Fruit fly (Drosophila melanogaster) whole organism, prepupa: ENCODE measurements around the gene Ubi-p5E.

Experiments used
- Blimp-1 ChIP-seq: fragments of 200-800 bp; sonication (Bioruptor generic); optimal IDR thresholded peaks from 3 replicates; lab custom pipeline; 2017; ENCODE audit warnings: missing biosample characterization, missing genetic modification characterization, mild to moderate bottlenecking, moderate library complexity, missing genetic modification reagents
- CG11762 ChIP-seq: fragments of 200-800 bp; sonication (Bioruptor generic); optimal IDR thresholded peaks from 3 replicates; lab custom pipeline; 2016; ENCODE audit warnings: missing biosample characterization, missing genetic modification characterization; ENCODE audit not compliant: insufficient read depth
- CG11902 ChIP-seq: fragments of 200-800 bp; sonication (Bioruptor generic); optimal IDR thresholded peaks from 3 replicates; lab custom pipeline; 2016; ENCODE audit warnings: missing biosample characterization, missing genetic modification characterization
- CG15336 ChIP-seq: fragments of 200-800 bp; sonication (Bioruptor generic); IDR thresholded peaks from 2 replicates; pipeline ENCODE4 v1.3.6; 2022; ENCODE audit warnings: missing biosample characterization, missing genetic modification characterization
- CG1621 ChIP-seq: fragments of 200-800 bp; sonication (Bioruptor generic); optimal IDR thresholded peaks from 3 replicates; lab custom pipeline; 2018; ENCODE audit warnings: missing biosample characterization, mild to moderate bottlenecking, missing genetic modification characterization
- CG16779 ChIP-seq: fragments of 200-800 bp; sonication (Bioruptor generic); optimal IDR thresholded peaks from 3 replicates; lab custom pipeline; 2017; ENCODE audit warnings: missing biosample characterization, mild to moderate bottlenecking, missing genetic modification characterization
- CG3032 ChIP-seq: fragments of 200-800 bp; optimal IDR thresholded peaks from 2 replicates; lab custom pipeline; 2019; ENCODE audit warnings: missing biosample characterization, mild to moderate bottlenecking, missing genetic modification characterization, moderate library complexity
- CG31627 ChIP-seq: fragments of 200-800 bp; sonication (Bioruptor generic); optimal IDR thresholded peaks from 3 replicates; lab custom pipeline; 2016; ENCODE audit warnings: missing biosample characterization, missing genetic modification characterization
- CG32006 ChIP-seq: fragments of 200-800 bp; sonication (Bioruptor generic); optimal IDR thresholded peaks from 3 replicates; lab custom pipeline; 2017; ENCODE audit warnings: missing biosample characterization, mild to moderate bottlenecking, missing genetic modification characterization
- CG34406 ChIP-seq: fragments of 200-800 bp; sonication (Bioruptor generic); optimal IDR thresholded peaks from 3 replicates; lab custom pipeline; 2016; ENCODE audit warnings: missing biosample characterization, missing genetic modification characterization
- CG3919 ChIP-seq: fragments of 200-800 bp; sonication (Bioruptor generic); optimal IDR thresholded peaks from 3 replicates; lab custom pipeline; 2016; ENCODE audit warnings: missing biosample characterization, missing genetic modification characterization
- CG4318 ChIP-seq: fragments of 200-800 bp; sonication (Bioruptor generic); optimal IDR thresholded peaks from 3 replicates; lab custom pipeline; 2017; ENCODE audit warnings: missing biosample characterization, mild to moderate bottlenecking, missing genetic modification characterization
- CG6163 ChIP-seq: fragments of 200-800 bp; sonication (Bioruptor generic); IDR thresholded peaks from 3 replicates; pipeline ENCODE4 v1.3.6; 2022; ENCODE audit warnings: missing biosample characterization, missing genetic modification characterization
- CG6276 ChIP-seq: fragments of 200-800 bp; sonication (Bioruptor generic); optimal IDR thresholded peaks from 2 replicates; lab custom pipeline; 2017; ENCODE audit warnings: missing biosample characterization, mild to moderate bottlenecking, missing genetic modification characterization
- CG8119 ChIP-seq: fragments of 200-800 bp; sonication (Bioruptor generic); IDR thresholded peaks from 3 replicates; pipeline ENCODE4 v1.3.6; 2022; ENCODE audit warnings: missing biosample characterization, missing genetic modification characterization
- CG8319 ChIP-seq: fragments of 200-800 bp; sonication (Bioruptor generic); optimal IDR thresholded peaks from 3 replicates; lab custom pipeline; 2016; ENCODE audit warnings: missing biosample characterization, missing genetic modification characterization
- CG8632 ChIP-seq: fragments of 200-800 bp; sonication (Bioruptor generic); optimal IDR thresholded peaks from 3 replicates; lab custom pipeline; 2016; ENCODE audit warnings: missing biosample characterization, missing genetic modification characterization
- Eip78C ChIP-seq: fragments of 200-800 bp; sonication (Bioruptor generic); peaks from one replicate; lab custom pipeline; 2016; ENCODE audit warnings: missing biosample characterization, missing genetic modification characterization
- Eip93F ChIP-seq: fragments of 200-800 bp; sonication (Bioruptor generic); optimal IDR thresholded peaks from 2 replicates; lab custom pipeline; 2016; ENCODE audit warnings: missing biosample characterization, mild to moderate bottlenecking, missing genetic modification characterization
- Ets96B ChIP-seq: fragments of 200-800 bp; optimal IDR thresholded peaks from 2 replicates; lab custom pipeline; 2019; ENCODE audit warnings: missing biosample characterization, mild to moderate bottlenecking, missing genetic modification characterization, moderate library complexity
- Gug ChIP-seq: fragments of 200-800 bp; sonication (Bioruptor generic); IDR thresholded peaks from 2 replicates; pipeline ENCODE4 v1.3.6; 2022; ENCODE audit warnings: missing biosample characterization, missing genetic modification characterization
- Hr38 ChIP-seq: sonication (Bioruptor generic); optimal IDR thresholded peaks from 2 replicates; lab custom pipeline; 2016; ENCODE audit warnings: missing biosample characterization, missing genetic modification characterization
- Hr39 ChIP-seq: fragments of 200-800 bp; sonication (Bioruptor generic); optimal IDR thresholded peaks from 2 replicates; lab custom pipeline; 2016; ENCODE audit warnings: missing biosample characterization, missing genetic modification characterization
- Hr4 ChIP-seq: fragments of 200-800 bp; sonication (Bioruptor generic); optimal IDR thresholded peaks from 3 replicates; lab custom pipeline; 2016; ENCODE audit warnings: missing biosample characterization, missing genetic modification characterization
- Lpt ChIP-seq: fragments of 200-800 bp; sonication (Bioruptor generic); optimal IDR thresholded peaks from 3 replicates; lab custom pipeline; 2016; ENCODE audit warnings: missing biosample characterization, missing genetic modification characterization
- Met ChIP-seq: fragments of 200-800 bp; sonication (Bioruptor generic); optimal IDR thresholded peaks from 3 replicates; lab custom pipeline; 2016; ENCODE audit warnings: missing biosample characterization, missing genetic modification characterization
- OdsH ChIP-seq: fragments of 200-800 bp; sonication (Bioruptor generic); optimal IDR thresholded peaks from 3 replicates; lab custom pipeline; 2016; ENCODE audit warnings: missing biosample characterization, missing genetic modification characterization
- Smox ChIP-seq: fragments of 200-800 bp; sonication (Bioruptor generic); optimal IDR thresholded peaks from 3 replicates; lab custom pipeline; 2016; ENCODE audit warnings: missing biosample characterization, missing genetic modification characterization
- Sox102F ChIP-seq: fragments of 200-800 bp; sonication (Bioruptor generic); optimal IDR thresholded peaks from 2 replicates; lab custom pipeline; 2016; ENCODE audit warnings: missing biosample characterization, mild to moderate bottlenecking, missing genetic modification characterization
- Sox14 ChIP-seq: fragments of 200-800 bp; sonication (Bioruptor generic); optimal IDR thresholded peaks from 3 replicates; lab custom pipeline; 2016; ENCODE audit warnings: missing biosample characterization, missing genetic modification characterization
- Sox15 ChIP-seq: fragments of 200-800 bp; sonication (Bioruptor generic); optimal IDR thresholded peaks from 3 replicates; lab custom pipeline; 2016; ENCODE audit warnings: missing biosample characterization, missing genetic modification characterization
- achi ChIP-seq: fragments of 200-800 bp; sonication (Bioruptor generic); optimal IDR thresholded peaks from 3 replicates; lab custom pipeline; 2016; ENCODE audit warnings: missing biosample characterization, missing genetic modification characterization
- eg ChIP-seq: fragments of 200-800 bp; sonication (Bioruptor generic); IDR thresholded peaks from 3 replicates; pipeline ENCODE4 v1.3.6; 2022; ENCODE audit warnings: missing biosample characterization, missing genetic modification characterization
- esn ChIP-seq: fragments of 200-800 bp; sonication (Bioruptor generic); optimal IDR thresholded peaks from 2 replicates; lab custom pipeline; 2016; ENCODE audit warnings: missing biosample characterization, mild to moderate bottlenecking, missing genetic modification characterization, moderate library complexity
- fd85E ChIP-seq: fragments of 200-800 bp; sonication (Bioruptor generic); optimal IDR thresholded peaks from 3 replicates; lab custom pipeline; 2016; ENCODE audit warnings: missing biosample characterization, missing genetic modification characterization
- fkh ChIP-seq: fragments of 200-800 bp; sonication (Bioruptor generic); optimal IDR thresholded peaks from 3 replicates; lab custom pipeline; 2017; ENCODE audit warnings: missing biosample characterization, mild to moderate bottlenecking, missing genetic modification characterization, moderate library complexity
- salr ChIP-seq, 2 experiments: fragments of 200-800 bp; sonication (Bioruptor generic); optimal IDR thresholded peaks; 3 replicates each; lab custom pipeline; 2016 to 2018; ENCODE audit warnings: missing biosample characterization in 2 of 2, missing genetic modification characterization in 2 of 2, mild to moderate bottlenecking in 1 of 2
- ss ChIP-seq, 2 experiments: fragments of 200-800 bp; sonication (Bioruptor generic); optimal IDR thresholded peaks; 2 replicates in 1 of 2; 3 replicates in 1 of 2; lab custom pipeline; 2017 to 2018; ENCODE audit warnings: mild to moderate bottlenecking in 2 of 2, missing biosample characterization in 2 of 2, missing genetic modification characterization in 2 of 2, moderate library complexity in 1 of 2
- svp ChIP-seq: fragments of 200-800 bp; sonication (Bioruptor generic); peaks from one replicate; lab custom pipeline; 2016; ENCODE audit warnings: missing biosample characterization, missing genetic modification characterization

Ubi-p5E gene

dm6 chrX:6316858-6317474, 37.5 kb upstream of the Ubi-p5E start (continued):
- TF ChIP-seq CG3032 = peak; percentile 42
- peak; percentile 3 for TF ChIP-seq Lpt
- peak; percentile 23 for TF ChIP-seq CG31627 (GFP tag; lab: Kevin White, UChicago)
- TF ChIP-seq Blimp-1 = no peak
- TF ChIP-seq Hr38 = no peak
- peak; percentile 33 for TF ChIP-seq Hr4 (GFP tag; lab: Kevin White, UChicago)
- TF ChIP-seq achi (GFP tag; lab: Kevin White, UChicago) = peak; percentile 20
- peak; percentile 21 for TF ChIP-seq Smox (GFP tag; lab: Kevin White, UChicago)
- no peak for TF ChIP-seq CG8632 (GFP tag; lab: Kevin White, UChicago)
- peak; percentile 31 to 60 for TF ChIP-seq ss (GFP tag; optimal IDR thresholded peaks at IDR 0.05; lab: Kevin White, UChicago)
- TF ChIP-seq CG8319 = no peak
- no peak for TF ChIP-seq fkh (GFP tag; lab: Kevin White, UChicago)
- peak; percentile 36 for TF ChIP-seq Met (GFP tag; lab: Kevin White, UChicago)
- TF ChIP-seq CG3919 (GFP tag; lab: Kevin White, UChicago) = peak; percentile 60
- no peak for TF ChIP-seq Eip93F (GFP tag; lab: Kevin White, UChicago)
- TF ChIP-seq CG16779 = no peak
- TF ChIP-seq CG1621 = peak; percentile 44
- peak; percentile 32 for TF ChIP-seq CG6276 (GFP tag; lab: Kevin White, UChicago)
- TF ChIP-seq svp = peak; percentile 73
- TF ChIP-seq CG4318 (GFP tag; lab: Kevin White, UChicago) = peak; percentile 11
- peak; percentile 54; the same call in 2 of the 3 replicates for TF ChIP-seq CG8119 (GFP tag; lab: Robert Waterston, UW)
- TF ChIP-seq CG34406 = peak; percentile 23
- TF ChIP-seq Ets96B = peak; percentile 45
- no peak for TF ChIP-seq CG11902 (GFP tag; lab: Kevin White, UChicago)
- no peak for TF ChIP-seq fd85E (GFP tag; lab: Kevin White, UChicago)
- peak; percentile 72 for TF ChIP-seq CG6163 (GFP tag; lab: Robert Waterston, UW)
- peak; percentile 32 for TF ChIP-seq esn

- TF ChIP-seq CG11762 (GFP tag; lab: Kevin White, UChicago) (no peak), Eip78C (GFP tag; lab: Kevin White, UChicago) (peak; percentile 0)
- TF ChIP-seq, all 60 proteins: peak for 1
These were observed 36.1 kb upstream of the Ubi-p5E start for dm6 chrX:6315583-6315982.

- TF ChIP-seq Hr39 (GFP tag; lab: Kevin White, UChicago) (no peak), Sox102F (GFP tag; lab: Kevin White, UChicago) (no peak), Sox14 (GFP tag; lab: Kevin White, UChicago) (no peak), CG32006 (GFP tag; lab: Kevin White, UChicago) (peak; percentile 16)
These were observed 32.1 kb upstream of the Ubi-p5E start for dm6 chrX:6311516-6311915.

dm6 chrX:6310408-6310807, 31.0 kb upstream of the Ubi-p5E start:
- TF ChIP-seq eg (GFP tag; lab: Robert Waterston, UW) = 0 out of 3 replicates have a peak, but pooled peaks have one; percentile 49
- 0 out of 3 replicates have a peak, but pooled peaks have one; percentile 32 for TF ChIP-seq CG8119 (GFP tag; lab: Robert Waterston, UW)
- TF ChIP-seq Lpt = no peak
- no peak for TF ChIP-seq Sox15 (GFP tag; lab: Kevin White, UChicago)
- TF ChIP-seq CG6163 (GFP tag; lab: Robert Waterston, UW) = 0 out of 3 replicates have a peak, but pooled peaks have one; percentile 39
- TF ChIP-seq Gug = 0 out of 2 replicates have a peak, but pooled peaks have one; percentile 16
- peak; percentile 24 for TF ChIP-seq Hr4 (GFP tag; lab: Kevin White, UChicago)
- peak; percentile 45 for TF ChIP-seq Eip78C (GFP tag; lab: Kevin White, UChicago)
- TF ChIP-seq CG6276 (GFP tag; lab: Kevin White, UChicago) = peak; percentile 11
- TF ChIP-seq CG15336 = peak; percentile 25; the same call in 1 of the 2 replicates
- TF ChIP-seq salr (GFP tag; optimal IDR thresholded peaks at IDR 0.05; lab: Kevin White, UChicago) = no peak
- peak; percentile 9 for TF ChIP-seq OdsH (GFP tag; lab: Kevin White, UChicago)
- no peak for TF ChIP-seq Sox102F (GFP tag; lab: Kevin White, UChicago)
- peak; percentile 31 for TF ChIP-seq CG32006 (GFP tag; lab: Kevin White, UChicago)
